Worm (Caenorhabditis elegans) whole organism, L4/young adult: ENCODE measurements around the gene pyp-1.

Source experiments
- W03F9.2 ChIP-seq: fragments of 150-350 bp; optimal IDR thresholded peaks from 2 replicates; lab custom pipeline; 2014; ENCODE audit warnings: missing biosample characterization, missing genetic modification characterization
- him-1 ChIP-seq: sonication (generic microtip); optimal IDR thresholded peaks from 2 replicates; lab custom pipeline; 2016; ENCODE audit warnings: missing genotype, missing genetic modification reagents, missing genetic modification characterization, missing compliant biosample characterization

ce11 chrIV:9982895-9983294 lies 15.8 kb downstream of the pyp-1 start, which contains the start of gene mam-2:
- no peak for TF ChIP-seq W03F9.2 (tag; lab: Kevin White, UChicago)
- TF ChIP-seq him-1 (tag; lab: Kevin White, UChicago), result no peak
